Worm (Caenorhabditis elegans): Measurements from ENCODE around the gene C29F7.2.

DNA sequence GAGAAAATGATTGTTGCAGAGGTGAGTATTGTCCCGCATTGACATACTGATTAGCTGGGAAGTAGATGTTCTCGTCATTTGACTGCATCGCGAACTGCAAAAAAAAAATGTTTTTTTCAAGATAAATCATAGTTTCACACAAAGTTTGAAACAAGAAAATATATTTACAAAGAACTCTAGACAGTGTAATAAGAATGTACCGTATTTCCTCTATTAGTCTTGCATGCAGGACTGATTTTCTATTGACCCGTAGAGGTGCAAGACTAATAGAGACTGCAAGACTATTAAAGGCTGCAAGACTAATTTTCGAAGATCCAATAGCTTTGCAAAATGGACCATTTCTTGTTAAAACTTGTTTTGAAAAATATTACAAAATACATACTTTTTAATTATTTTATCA is 7.5 kb downstream of the C29F7.2 start, which contains the start of gene fkh-3:
- TF ChIP-seq flt-1 (GFP tag; IDR thresholded peaks at IDR 0.05) (no peak), ref-1 (GFP tag; conservative IDR thresholded peaks at IDR 0.05) (no peak), T22C8.4 (GFP tag; IDR thresholded peaks at IDR 0.05) (no peak), ztf-23 (GFP tag; IDR thresholded peaks at IDR 0.05) (no peak), med-1 (GFP tag; optimal IDR thresholded peaks at IDR 0.05; ENCODE audit: insufficient read depth) (no peak)

Data from whole organism, midembryonic.